Fruit fly (Drosophila melanogaster): ENCODE measurements around the gene CG10340.

The CG10340 gene

DNA sequence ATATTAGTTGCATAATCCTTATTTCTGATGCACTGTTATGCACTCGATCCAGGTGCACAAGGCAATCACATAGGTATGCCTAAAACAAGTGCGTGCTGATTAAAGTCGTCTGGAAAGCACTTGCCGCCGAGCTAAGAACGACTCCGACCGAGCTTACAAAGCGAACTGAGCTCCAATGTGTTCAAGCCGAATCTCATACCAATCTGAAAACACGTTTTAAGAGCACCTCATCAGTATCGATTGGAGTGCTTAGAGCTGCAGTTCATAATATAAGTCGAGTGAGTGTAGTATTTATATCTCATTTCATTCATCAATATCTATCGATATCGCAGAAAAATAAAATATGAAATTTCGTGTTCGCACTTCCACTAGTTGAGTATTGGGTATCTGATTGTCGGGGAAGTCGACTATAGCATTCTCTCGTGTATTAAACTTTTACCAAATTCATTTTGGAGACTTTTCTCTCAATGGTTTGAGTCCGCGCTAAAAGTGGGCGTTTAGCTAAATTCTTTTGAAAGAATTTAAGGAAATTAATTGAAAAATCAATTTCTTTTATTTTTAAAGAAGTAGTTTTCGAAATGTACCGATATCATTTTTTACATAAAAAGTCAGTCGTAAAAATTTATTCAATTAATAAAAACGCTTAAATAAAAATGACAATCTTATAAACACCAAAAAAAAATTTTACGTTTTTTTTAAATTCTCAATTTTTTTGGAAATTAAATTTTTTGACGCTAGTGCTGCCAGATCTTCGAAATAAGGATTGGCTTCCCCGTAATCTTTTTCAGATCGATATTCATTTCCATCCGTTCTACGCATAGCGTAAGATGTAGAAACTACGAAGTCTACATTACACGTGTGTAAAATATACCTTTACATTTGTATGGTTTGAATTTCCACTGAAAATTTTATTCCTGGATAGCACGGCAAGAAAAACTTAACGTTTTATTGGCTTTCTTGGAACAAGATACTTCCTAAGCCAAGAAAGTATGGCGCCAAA is 41.6 kb upstream of the CG10340 start, which contains the start of gene modSP (continued):
- TF ChIP-seq zen2 (GFP tag; IDR thresholded peaks at IDR 0.05; ENCODE audit: partially characterized antibody) (no peak; the same call in 2 of the 3 replicates), hkb (optimal IDR thresholded peaks at IDR 0.05) (peak; percentile 1), hkb (GFP tag; IDR thresholded peaks at IDR 0.05) (peak; percentile 46; the same call in 1 of the 2 replicates), Kr (GFP tag; optimal IDR thresholded peaks at IDR 0.05) (no peak), Stat92E (GFP tag; optimal IDR thresholded peaks at IDR 0.05) (peak in 1 of 3 experiments; percentile 35), CG7839 (tag; optimal IDR thresholded peaks at IDR 0.05) (no peak), sc (optimal IDR thresholded peaks at IDR 0.05) (no peak), sc (GFP tag; optimal IDR thresholded peaks at IDR 0.05) (no peak), ind (GFP tag; optimal IDR thresholded peaks at IDR 0.05) (peak; percentile 44), Opbp (GFP tag; IDR thresholded peaks at IDR 0.05; ENCODE audit: partially characterized antibody) (peak; percentile 81), CG2120 (GFP tag; optimal IDR thresholded peaks at IDR 0.05) (peak; percentile 72), dati (GFP tag; IDR thresholded peaks at IDR 0.05) (0 out of 2 replicates have a peak, but pooled peaks have one; percentile 12), CG12769 (tag; optimal IDR thresholded peaks at IDR 0.05) (peak; percentile 60), CG2199 (GFP tag; IDR thresholded peaks at IDR 0.05) (peak; percentile 88), CG11695 (GFP tag; IDR thresholded peaks at IDR 0.05) (no peak), dan (GFP tag; IDR thresholded peaks at IDR 0.05) (no peak), CG34376 (GFP tag; optimal IDR thresholded peaks at IDR 0.05) (no peak), CG11398 (GFP tag; optimal IDR thresholded peaks at IDR 0.05) (no peak), CG1603 (tag; optimal IDR thresholded peaks at IDR 0.05) (peak; percentile 73), CG15696 (tag; optimal IDR thresholded peaks at IDR 0.05) (peak; percentile 14), inv (GFP tag; IDR thresholded peaks at IDR 0.05; ENCODE audit: partially characterized antibody) (peak; percentile 48; the same call in 1 of the 2 replicates), chn (GFP tag; optimal IDR thresholded peaks at IDR 0.05) (peak; percentile 1), CG13424 (tag; optimal IDR thresholded peaks at IDR 0.05) (peak; percentile 12), ro (GFP tag; IDR thresholded peaks at IDR 0.05) (no peak), stwl (tag; optimal IDR thresholded peaks at IDR 0.05) (peak; percentile 62), Hand (GFP tag; optimal IDR thresholded peaks at IDR 0.05) (no peak), h (optimal IDR thresholded peaks at IDR 0.05) (no peak), cwo (GFP tag; optimal IDR thresholded peaks at IDR 0.05) (no peak), CG14860 (GFP tag; IDR thresholded peaks at IDR 0.05; ENCODE audit: partially characterized antibody) (peak; percentile 81), BtbVII (GFP tag; optimal IDR thresholded peaks at IDR 0.05) (no peak), ATbp (GFP tag; optimal IDR thresholded peaks at IDR 0.05) (no peak), CG10431 (GFP tag; optimal IDR thresholded peaks at IDR 0.05) (no peak), Rx (GFP tag; IDR thresholded peaks at IDR 0.05) (peak; percentile 22; the same call in 1 of the 2 replicates), Usf (GFP tag; optimal IDR thresholded peaks at IDR 0.05) (no peak), ato (GFP tag; IDR thresholded peaks at IDR 0.05; ENCODE audit: partially characterized antibody) (peak; percentile 85), CG5180 (GFP tag; optimal IDR thresholded peaks at IDR 0.05) (no peak), p53 (GFP tag; optimal IDR thresholded peaks at IDR 0.05) (no peak), CG6254 (GFP tag; optimal IDR thresholded peaks at IDR 0.05) (no peak), CG15073 (GFP tag; optimal IDR thresholded peaks at IDR 0.05) (no peak), CG9437 (GFP tag; optimal IDR thresholded peaks at IDR 0.05) (peak; percentile 86), Dip3 (GFP tag; optimal IDR thresholded peaks at IDR 0.05) (no peak), CG18011 (GFP tag; optimal IDR thresholded peaks at IDR 0.05) (no peak), lov (optimal IDR thresholded peaks at IDR 0.05) (no peak), lov (GFP tag; IDR thresholded peaks at IDR 0.05) (no peak), bigmax (GFP tag; optimal IDR thresholded peaks at IDR 0.05) (no peak), CG15601 (tag; optimal IDR thresholded peaks at IDR 0.05) (peak; percentile 16), crol (GFP tag; IDR thresholded peaks at IDR 0.05) (no peak), wdn (GFP tag; IDR thresholded peaks at IDR 0.05) (no peak)

Measured in whole organism, embryonic.